Worm (Caenorhabditis elegans): ENCODE data around the gene ceph-41.

The ceph-41 gene

DNA sequence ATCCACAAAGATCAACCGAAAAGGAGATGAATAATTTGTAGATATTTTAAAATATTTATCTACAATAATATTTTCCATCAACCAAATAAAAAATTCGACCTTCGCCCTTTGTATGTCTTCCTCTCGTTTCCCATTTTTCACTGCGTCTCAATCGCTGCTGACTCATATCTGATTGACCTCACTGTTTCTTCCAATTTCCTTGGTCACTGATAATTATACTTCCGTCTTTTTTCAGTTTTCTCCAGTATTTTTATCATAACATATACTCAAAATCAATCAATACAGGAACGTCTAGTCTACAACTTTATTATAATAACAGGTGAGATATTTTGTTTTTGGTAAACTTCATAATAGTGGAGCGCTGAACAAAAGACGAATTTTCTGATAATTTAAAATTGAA is 12.0 kb downstream of the ceph-41 start, which contains the start of gene pmk-3:
pmk-3 (plus strand) TSS at position 236 of the 400 bp plus-strand sequence.
- TF ChIP-seq hlh-4 (tag; optimal IDR thresholded peaks at IDR 0.05) (no peak), blmp-1 (tag; optimal IDR thresholded peaks at IDR 0.05) (peak; percentile 2)

DNA sequence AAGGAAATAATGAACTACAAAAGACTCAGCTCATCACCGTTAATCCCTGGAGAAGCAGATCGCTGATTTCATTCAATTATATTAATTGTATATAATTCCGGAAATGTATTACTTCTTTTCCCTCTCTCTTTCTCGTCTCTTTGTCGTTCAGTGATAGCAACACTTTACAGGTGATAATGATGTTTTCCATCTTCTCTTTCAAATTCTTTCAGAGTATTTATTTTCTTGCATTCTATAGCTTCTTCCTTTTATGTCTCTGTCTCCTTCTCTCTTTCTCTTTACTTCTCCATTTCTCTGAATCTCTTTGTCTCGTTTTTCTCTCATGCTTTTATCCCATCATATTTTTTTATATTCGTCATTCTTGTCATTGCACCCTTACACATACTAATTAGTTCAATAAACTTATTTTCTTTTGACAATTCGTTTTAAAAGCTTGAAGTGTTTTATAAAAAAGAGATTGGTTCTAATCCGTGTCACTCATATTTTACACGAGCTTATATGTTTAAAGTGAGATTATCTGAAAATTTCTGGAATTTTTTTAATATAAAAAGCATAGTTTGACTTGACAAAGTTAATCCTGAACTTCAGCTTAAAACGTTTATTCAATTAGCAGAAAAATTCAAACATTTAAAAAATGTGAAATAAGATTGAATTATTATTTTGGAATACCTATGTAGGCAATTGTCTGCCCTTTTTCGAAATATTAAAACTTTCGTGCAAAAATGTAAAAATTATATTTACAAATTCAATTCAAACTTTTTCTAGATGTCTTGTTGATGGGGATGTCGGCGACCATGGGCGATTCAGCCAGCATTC is 15.9 kb downstream of the ceph-41 start, which contains the start of gene pmk-2:
pmk-2 (plus strand) TSS at position 766 of the 816 bp plus-strand sequence.
- peak; percentile 43 for TF ChIP-seq ceh-8 (GFP tag; optimal IDR thresholded peaks at IDR 0.05)
- peak; percentile 21 to 24 for TF ChIP-seq efl-1 (optimal IDR thresholded peaks at IDR 0.05)
- TF ChIP-seq efl-1 (GFP tag; optimal IDR thresholded peaks at IDR 0.05 in 1 of 2) = no peak
- no peak for TF ChIP-seq unc-98 (GFP tag; IDR thresholded peaks at IDR 0.05)
- peak; percentile 79 for TF ChIP-seq fkh-8 (tag; optimal IDR thresholded peaks at IDR 0.05)
- peak; percentile 70 for TF ChIP-seq pax-3 (tag; optimal IDR thresholded peaks at IDR 0.05)
- peak; percentile 68 for TF ChIP-seq nhr-71 (tag; optimal IDR thresholded peaks at IDR 0.05)
- TF ChIP-seq xbp-1 (tag; optimal IDR thresholded peaks at IDR 0.05) = no peak
- TF ChIP-seq fkh-4 (tag; optimal IDR thresholded peaks at IDR 0.05; ENCODE audit: borderline replicate concordance) = peak; percentile 41
- peak; percentile 22 for TF ChIP-seq hlh-4 (tag; optimal IDR thresholded peaks at IDR 0.05)
- peak; percentile 76 for TF ChIP-seq lin-14 (GFP tag; optimal IDR thresholded peaks at IDR 0.05)
- TF ChIP-seq dsc-1 (tag; optimal IDR thresholded peaks at IDR 0.05) = peak; percentile 98
- peak; percentile 47 for TF ChIP-seq sox-4 (tag; optimal IDR thresholded peaks at IDR 0.05)
- peak; percentile 52 for TF ChIP-seq nhr-47 (tag; optimal IDR thresholded peaks at IDR 0.05)
- TF ChIP-seq nhr-20 (tag; optimal IDR thresholded peaks at IDR 0.05) = peak; percentile 10
- peak; percentile 34 to 37 for TF ChIP-seq lsy-2 (tag; optimal IDR thresholded peaks at IDR 0.05)
- peak; percentile 38 for TF ChIP-seq nhr-11 (tag; optimal IDR thresholded peaks at IDR 0.05)
- TF ChIP-seq irx-1 (tag; optimal IDR thresholded peaks at IDR 0.05) = no peak
- TF ChIP-seq unc-30 (tag; optimal IDR thresholded peaks at IDR 0.05) = no peak
- no peak for TF ChIP-seq ama-1 (optimal IDR thresholded peaks at IDR 0.05)
- TF ChIP-seq Y116A8C.19 (tag; optimal IDR thresholded peaks at IDR 0.05; ENCODE audit: borderline replicate concordance) = no peak
- no peak for TF ChIP-seq efl-3 (GFP tag; optimal IDR thresholded peaks at IDR 0.05)
- TF ChIP-seq pag-3 (tag; optimal IDR thresholded peaks at IDR 0.05; ENCODE audit: borderline replicate concordance, insufficient read depth) = no peak
- no peak for TF ChIP-seq isw-1 (GFP tag; IDR thresholded peaks at IDR 0.05)
- TF ChIP-seq ceh-82 (tag; optimal IDR thresholded peaks at IDR 0.05) = peak in 1 of 3 experiments; percentile 5
- TF ChIP-seq snpc-4 (tag; optimal IDR thresholded peaks at IDR 0.05) = no peak
- TF ChIP-seq fos-1 (tag; optimal IDR thresholded peaks at IDR 0.05) = peak; percentile 28
- TF ChIP-seq pqm-1 (tag; optimal IDR thresholded peaks at IDR 0.05) = no peak

DNA sequence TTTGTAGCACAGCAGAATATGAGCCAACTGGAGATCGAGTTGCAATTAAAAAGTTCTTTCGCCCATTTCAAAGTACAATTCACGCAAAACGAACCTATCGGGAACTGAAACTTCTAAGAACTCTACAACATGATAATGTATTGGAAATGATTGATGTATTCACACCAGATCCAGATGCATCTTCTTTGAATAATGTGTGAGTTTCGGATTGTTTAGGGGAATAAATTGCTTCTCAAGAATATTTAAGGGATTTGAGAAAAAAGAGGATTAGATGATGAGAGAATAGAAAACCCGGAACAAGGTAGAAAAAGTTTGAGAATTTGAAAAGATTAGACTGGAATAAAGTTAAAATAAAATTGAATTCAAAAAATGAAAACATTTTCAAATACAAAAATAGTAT is 17.3 kb downstream of the ceph-41 start:
- TF ChIP-seq ets-5 (GFP tag; IDR thresholded peaks at IDR 0.05) (no peak), dsc-1 (tag; optimal IDR thresholded peaks at IDR 0.05) (peak; percentile 65)

DNA sequence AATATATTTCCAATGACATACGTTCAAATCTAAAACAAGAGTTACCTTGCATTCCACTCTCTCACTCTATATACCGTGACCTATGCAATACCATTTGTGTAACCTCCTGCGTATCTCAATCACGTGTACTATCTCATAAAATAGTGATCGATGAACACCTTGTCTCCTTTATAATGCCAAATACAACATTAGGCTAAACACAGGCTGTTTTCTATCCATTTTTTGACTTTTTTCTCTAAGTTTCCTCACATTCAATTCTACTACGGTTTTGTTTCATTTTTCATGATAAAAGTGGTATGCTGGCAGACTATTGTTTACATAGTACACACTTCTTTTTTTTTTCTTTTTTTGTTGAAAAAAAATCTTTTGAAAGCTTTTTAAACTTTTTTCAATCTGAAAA is 19.3 kb downstream of the ceph-41 start:
- TF ChIP-seq elt-3 (tag; optimal IDR thresholded peaks at IDR 0.05) = peak in 2 of 6 experiments; percentile 34 to 64
- no peak for TF ChIP-seq alr-1 (tag; optimal IDR thresholded peaks at IDR 0.05; ENCODE audit: borderline replicate concordance)
- no peak for TF ChIP-seq unc-130 (tag; optimal IDR thresholded peaks at IDR 0.05)
- TF ChIP-seq nhr-20 (tag; optimal IDR thresholded peaks at IDR 0.05) = peak; percentile 75
- TF ChIP-seq C16A3.4 (tag; optimal IDR thresholded peaks at IDR 0.05) = peak; percentile 31
- peak in 1 of 2 experiments; percentile 74 for TF ChIP-seq lin-35 (GFP tag; optimal IDR thresholded peaks at IDR 0.05)
- TF ChIP-seq sup-37 (GFP tag; optimal IDR thresholded peaks at IDR 0.05) = no peak
- TF ChIP-seq dpl-1 (GFP tag; optimal IDR thresholded peaks at IDR 0.05) = peak in 1 of 3 experiments; percentile 29
- no peak for TF ChIP-seq jun-1 (tag; optimal IDR thresholded peaks at IDR 0.05)
- TF ChIP-seq lsy-2 (tag; optimal IDR thresholded peaks at IDR 0.05) = peak; percentile 14 to 46
- TF ChIP-seq lir-3 (tag; optimal IDR thresholded peaks at IDR 0.05; ENCODE audit: poor library complexity) = peak; percentile 17
- peak; percentile 76 for TF ChIP-seq snu-23 (GFP tag; optimal IDR thresholded peaks at IDR 0.05)
- TF ChIP-seq lin-15B (tag; optimal IDR thresholded peaks at IDR 0.05) = no peak
- no peak for TF ChIP-seq zip-4 (GFP tag; optimal IDR thresholded peaks at IDR 0.05)
- TF ChIP-seq swsn-7 (tag; optimal IDR thresholded peaks at IDR 0.05) = peak; percentile 11
- TF ChIP-seq F16B12.6 (tag; optimal IDR thresholded peaks at IDR 0.05) = no peak
- peak; percentile 17; the same call in 1 of the 2 replicates for TF ChIP-seq nhr-19 (GFP tag; conservative IDR thresholded peaks at IDR 0.05)
- TF ChIP-seq nhr-11 (tag; optimal IDR thresholded peaks at IDR 0.05) = no peak
- TF ChIP-seq lin-14 (GFP tag; optimal IDR thresholded peaks at IDR 0.05) = peak; percentile 86
- no peak for TF ChIP-seq grh-1 (GFP tag; IDR thresholded peaks at IDR 0.05)

Data from whole organism, L1 larva.